Worm (Caenorhabditis elegans): ENCODE measurements around the gene nas-31.

- TF ChIP-seq nhr-23 (tag; optimal IDR thresholded peaks at IDR 0.05), result no peak
- TF ChIP-seq nhr-12 (tag; optimal IDR thresholded peaks at IDR 0.05), result no peak
- TF ChIP-seq nhr-237 (tag; optimal IDR thresholded peaks at IDR 0.05), result no peak
- TF ChIP-seq pqm-1 (tag; optimal IDR thresholded peaks at IDR 0.05), result no peak
- peak; percentile 13 for TF ChIP-seq elt-2 (tag; optimal IDR thresholded peaks at IDR 0.05)
- no peak for TF ChIP-seq ZK546.5 (tag; optimal IDR thresholded peaks at IDR 0.05)
- TF ChIP-seq lin-15B (tag; optimal IDR thresholded peaks at IDR 0.05), result no peak
- no peak for TF ChIP-seq unc-62 (GFP tag; optimal IDR thresholded peaks at IDR 0.05)
- no peak for TF ChIP-seq nhr-67 (tag; optimal IDR thresholded peaks at IDR 0.05)
- no peak for TF ChIP-seq elt-1 (tag; optimal IDR thresholded peaks at IDR 0.05)
- no peak for TF ChIP-seq nhr-77 (tag; optimal IDR thresholded peaks at IDR 0.05)
- TF ChIP-seq fkh-10 (GFP tag; optimal IDR thresholded peaks at IDR 0.05), result no peak
Observed at ce11 chrV:10967594-10968273, 46.1 kb upstream of the nas-31 start.
